Worm (Caenorhabditis elegans) whole organism, L2 larva: ENCODE measurements around the gene irld-40.

Experiments
- C34F6.9 ChIP-seq: fragments of 150-350 bp; optimal IDR thresholded peaks from 2 replicates; lab custom pipeline; 2014; ENCODE audit warnings: missing biosample characterization, missing genetic modification characterization
- R02D3.7 ChIP-seq: fragments of 150-350 bp; optimal IDR thresholded peaks from 2 replicates; lab custom pipeline; 2014; ENCODE audit warnings: missing biosample characterization, missing genetic modification characterization
- Y55F3AM.14 ChIP-seq: fragments of 200-800 bp; sonication (Bioruptor generic); optimal IDR thresholded peaks from 2 replicates; lab custom pipeline; 2018; ENCODE audit warnings: mild to moderate bottlenecking, missing genetic modification characterization, missing compliant biosample characterization
- ZK546.5 ChIP-seq: sonication (generic microtip); optimal IDR thresholded peaks from 2 replicates; lab custom pipeline; 2017; ENCODE audit warnings: missing biosample characterization, missing genetic modification characterization
- blmp-1 ChIP-seq: sonication (generic microtip); optimal IDR thresholded peaks from 2 replicates; lab custom pipeline; 2017; ENCODE audit warnings: missing genetic modification characterization, mild to moderate bottlenecking, missing compliant biosample characterization, antibody characterized with exemption, moderate library complexity; ENCODE audit not compliant: insufficient read depth
- ceh-82 ChIP-seq: fragments of 150-350 bp; optimal IDR thresholded peaks from 2 replicates; lab custom pipeline; 2014; ENCODE audit warnings: missing biosample characterization, missing genetic modification characterization
- crh-2 ChIP-seq: sonication (generic microtip); optimal IDR thresholded peaks from 2 replicates; lab custom pipeline; 2017; ENCODE audit warnings: missing biosample characterization, missing genetic modification characterization
- egl-27 ChIP-seq: sonication (generic microtip); optimal IDR thresholded peaks from 3 replicates; lab custom pipeline; 2017; ENCODE audit warnings: missing biosample characterization, missing genetic modification reagents, missing genetic modification characterization
- elt-1 ChIP-seq: fragments of 150-350 bp; optimal IDR thresholded peaks from 2 replicates; lab custom pipeline; 2014; ENCODE audit warnings: missing biosample characterization, missing genetic modification characterization
- fos-1 ChIP-seq: fragments of 150-350 bp; optimal IDR thresholded peaks from 2 replicates; lab custom pipeline; 2014; ENCODE audit warnings: missing biosample characterization, missing genetic modification characterization
- gmeb-1 ChIP-seq: fragments of 150-350 bp; optimal IDR thresholded peaks from 2 replicates; lab custom pipeline; 2014; ENCODE audit warnings: missing biosample characterization, missing genetic modification characterization
- lin-11 ChIP-seq: fragments of 150-350 bp; sonication (generic microtip); optimal IDR thresholded peaks from 2 replicates; lab custom pipeline; 2014; ENCODE audit warnings: missing biosample characterization, missing genetic modification characterization, inconsistent platforms, mixed read lengths
- lin-13 ChIP-seq: fragments of 150-350 bp; optimal IDR thresholded peaks from 2 replicates; lab custom pipeline; 2014; ENCODE audit warnings: missing biosample characterization, missing genetic modification reagents, missing genetic modification characterization
- lsy-2 ChIP-seq, 2 experiments: fragments of 150-350 bp in 1 of 2; sonication (generic microtip) in 1 of 2; optimal IDR thresholded peaks; 2 replicates each; lab custom pipeline; 2014 to 2017; ENCODE audit warnings: missing biosample characterization in 2 of 2, missing genetic modification characterization in 2 of 2
- mab-5 ChIP-seq: fragments of 150-350 bp; optimal IDR thresholded peaks from 2 replicates; lab custom pipeline; 2014; ENCODE audit warnings: missing biosample characterization, missing genetic modification characterization
- mdl-1 ChIP-seq, 2 experiments: fragments of 150-350 bp in 1 of 2; sonication (generic microtip) in 1 of 2; optimal IDR thresholded peaks; 2 replicates each; lab custom pipeline; 2017; ENCODE audit warnings: missing biosample characterization in 2 of 2, missing genetic modification characterization in 2 of 2
- nhr-11 ChIP-seq: fragments of 150-350 bp; optimal IDR thresholded peaks from 2 replicates; lab custom pipeline; 2014; ENCODE audit warnings: missing biosample characterization, missing genetic modification characterization
- nhr-12 ChIP-seq: fragments of 150-350 bp; optimal IDR thresholded peaks from 2 replicates; lab custom pipeline; 2014; ENCODE audit warnings: missing biosample characterization, missing genetic modification characterization
- nhr-129 ChIP-seq: fragments of 150-350 bp; optimal IDR thresholded peaks from 2 replicates; lab custom pipeline; 2014; ENCODE audit warnings: missing biosample characterization, missing genetic modification characterization
- nhr-21 ChIP-seq: fragments of 150-350 bp; optimal IDR thresholded peaks from 2 replicates; lab custom pipeline; 2014; ENCODE audit warnings: missing biosample characterization, missing genetic modification characterization
- nhr-23 ChIP-seq: fragments of 150-350 bp; optimal IDR thresholded peaks from 2 replicates; lab custom pipeline; 2014; ENCODE audit warnings: missing biosample characterization, missing genetic modification reagents, missing genetic modification characterization
- nhr-237 ChIP-seq: fragments of 150-350 bp; optimal IDR thresholded peaks from 2 replicates; lab custom pipeline; 2014; ENCODE audit warnings: missing biosample characterization, missing genetic modification characterization
- nhr-25 ChIP-seq: fragments of 150-350 bp; sonication (generic microtip); optimal IDR thresholded peaks from 3 replicates; lab custom pipeline; 2014; ENCODE audit warnings: missing biosample characterization, missing genetic modification characterization
- peb-1 ChIP-seq: fragments of 150-350 bp; optimal IDR thresholded peaks from 2 replicates; lab custom pipeline; 2014; ENCODE audit warnings: missing biosample characterization, missing genetic modification characterization
- sem-4 ChIP-seq: fragments of 150-350 bp; optimal IDR thresholded peaks from 2 replicates; lab custom pipeline; 2014; ENCODE audit warnings: missing biosample characterization, missing genetic modification reagents, missing genetic modification characterization
- skn-1 ChIP-seq: sonication (generic microtip); optimal IDR thresholded peaks from 2 replicates; lab custom pipeline; 2017; ENCODE audit warnings: missing biosample characterization, missing genetic modification characterization
- sma-3 ChIP-seq: sonication (generic microtip); optimal IDR thresholded peaks from 2 replicates; lab custom pipeline; 2016; ENCODE audit warnings: missing genetic modification reagents, missing genetic modification characterization, missing compliant biosample characterization
- sma-9 ChIP-seq, 2 experiments: fragments of 150-350 bp in 1 of 2; sonication (generic microtip) in 1 of 2; optimal IDR thresholded peaks; 2 replicates each; lab custom pipeline; 2014 to 2016; ENCODE audit warnings: missing genetic modification characterization in 2 of 2, mild to moderate bottlenecking in 1 of 2, missing biosample characterization in 1 of 2, missing compliant biosample characterization in 1 of 2, missing genetic modification reagents in 1 of 2, moderate library complexity in 1 of 2
- snpc-4 ChIP-seq: fragments of 150-350 bp; optimal IDR thresholded peaks from 2 replicates; lab custom pipeline; 2014; ENCODE audit warnings: missing biosample characterization, missing genetic modification characterization
- unc-39 ChIP-seq: fragments of 150-350 bp; optimal IDR thresholded peaks from 2 replicates; lab custom pipeline; 2014; ENCODE audit warnings: missing biosample characterization, missing genetic modification characterization
- unc-62 ChIP-seq: fragments of 150-350 bp; optimal IDR thresholded peaks from 2 replicates; lab custom pipeline; 2014; ENCODE audit warnings: missing biosample characterization, missing genetic modification reagents, missing genetic modification characterization
- zag-1 ChIP-seq: fragments of 150-350 bp; optimal IDR thresholded peaks from 2 replicates; lab custom pipeline; 2014; ENCODE audit warnings: missing biosample characterization, missing genetic modification characterization
- ztf-11 ChIP-seq: sonication (generic microtip); optimal IDR thresholded peaks from 2 replicates; lab custom pipeline; 2017; ENCODE audit warnings: missing biosample characterization, missing genetic modification characterization

Gene irld-40

DNA sequence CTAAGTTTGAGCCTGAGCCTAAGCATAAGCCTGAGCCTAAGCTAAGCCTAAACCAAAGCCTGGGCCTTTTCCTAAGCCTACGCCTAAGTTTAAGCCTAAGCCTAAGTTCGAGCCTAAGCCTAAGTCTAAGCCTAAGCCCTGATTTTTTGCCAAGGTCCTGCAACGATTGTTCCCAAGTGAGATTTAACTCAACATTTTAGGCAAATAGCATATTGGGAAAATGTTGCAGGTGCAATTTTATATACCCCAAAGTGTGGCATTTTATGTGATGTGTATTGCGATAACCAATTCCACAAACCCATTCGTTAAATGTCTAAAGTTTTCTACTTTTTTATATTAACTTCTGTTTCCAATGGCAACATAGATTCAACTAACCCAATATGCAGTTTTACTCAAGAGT, at the start of gene irld-40:
TSS of gene irld-40 (plus strand) at position 301 of the 400 bp plus-strand sequence.
- TF ChIP-seq R02D3.7 (tag; lab: Kevin White, UChicago) = no peak
- no peak for TF ChIP-seq Y55F3AM.14 (GFP tag; lab: Kevin White, UChicago)
- no peak for TF ChIP-seq sma-3 (GFP tag; lab: Kevin White, UChicago)
- no peak for TF ChIP-seq mab-5
- TF ChIP-seq ZK546.5 = no peak
- TF ChIP-seq nhr-237 (tag; lab: Kevin White, UChicago) = no peak
- TF ChIP-seq unc-62 (GFP tag; lab: Kevin White, UChicago) = no peak
- no peak for TF ChIP-seq nhr-12 (tag; lab: Kevin White, UChicago)
- TF ChIP-seq sem-4 (tag; lab: Kevin White, UChicago) = no peak
- no peak for TF ChIP-seq fos-1 (tag; lab: Kevin White, UChicago)
- TF ChIP-seq unc-39 = no peak
- no peak for TF ChIP-seq ceh-82
- TF ChIP-seq lin-11 (tag; lab: Kevin White, UChicago) = no peak
- TF ChIP-seq, all 48 proteins: peak for 0

DNA sequence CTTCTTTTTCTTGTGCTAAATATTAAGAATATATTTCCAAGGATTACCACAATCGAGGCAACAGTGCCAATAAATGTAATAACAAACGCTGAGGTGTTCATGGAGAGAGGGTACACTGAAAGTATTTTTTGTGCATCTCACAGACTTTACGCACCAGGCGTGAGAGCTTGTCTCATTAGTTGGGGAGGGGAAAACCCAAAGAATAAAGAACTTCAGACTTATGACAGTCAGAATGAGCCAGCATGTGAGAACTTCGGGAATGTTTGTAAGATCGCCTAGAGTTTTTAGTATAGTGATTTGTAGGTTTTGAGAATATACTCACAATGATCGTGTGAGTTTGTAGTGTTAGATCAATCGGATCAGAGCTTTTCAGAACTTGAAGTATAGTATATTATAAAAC, 47.6 kb upstream of the irld-40 start, which contains the start of gene srbc-41:
TSS of gene srbc-41 (minus strand) at position 101 of the 400 bp plus-strand sequence.
- TF ChIP-seq skn-1 (no peak), nhr-237 (tag; lab: Kevin White, UChicago) (no peak), crh-2 (tag; lab: Kevin White, UChicago) (no peak)
- TF ChIP-seq, all 48 proteins: peak for 0

DNA sequence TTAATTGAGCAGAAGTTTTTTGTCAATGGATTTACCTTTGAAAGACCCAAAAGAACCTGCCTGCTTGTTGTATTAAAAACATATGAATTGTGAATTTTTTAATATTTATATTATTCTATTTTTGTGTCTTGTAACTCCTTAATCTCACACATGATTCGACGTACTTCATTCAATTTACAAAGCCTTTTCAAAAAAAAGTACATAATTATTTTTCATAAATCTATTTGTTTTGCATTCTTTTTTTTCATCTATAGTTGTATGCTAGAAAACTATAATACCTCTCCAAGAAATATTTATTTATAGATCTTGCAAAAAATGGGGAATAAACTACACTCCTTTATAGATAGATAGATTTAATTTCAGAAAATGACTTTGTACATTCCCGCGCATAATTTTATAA, 43.6 kb upstream of the irld-40 start, which contains the start of gene nhr-179:
TSS of gene nhr-179 (minus strand) at position 101 of the 400 bp plus-strand sequence.
- TF ChIP-seq lsy-2 (tag; optimal IDR thresholded peaks at IDR 0.05; lab: Kevin White, UChicago) (no peak), ztf-11 (tag; lab: Kevin White, UChicago) (no peak), nhr-11 (tag; lab: Kevin White, UChicago) (no peak), skn-1 (no peak), nhr-23 (no peak), snpc-4 (tag; lab: Kevin White, UChicago) (no peak), elt-1 (tag; lab: Kevin White, UChicago) (no peak), crh-2 (tag; lab: Kevin White, UChicago) (no peak), nhr-21 (tag; lab: Kevin White, UChicago) (no peak), nhr-25 (tag; lab: Kevin White, UChicago) (no peak), R02D3.7 (tag; lab: Kevin White, UChicago) (no peak), nhr-129 (tag; lab: Kevin White, UChicago) (no peak)

DNA sequence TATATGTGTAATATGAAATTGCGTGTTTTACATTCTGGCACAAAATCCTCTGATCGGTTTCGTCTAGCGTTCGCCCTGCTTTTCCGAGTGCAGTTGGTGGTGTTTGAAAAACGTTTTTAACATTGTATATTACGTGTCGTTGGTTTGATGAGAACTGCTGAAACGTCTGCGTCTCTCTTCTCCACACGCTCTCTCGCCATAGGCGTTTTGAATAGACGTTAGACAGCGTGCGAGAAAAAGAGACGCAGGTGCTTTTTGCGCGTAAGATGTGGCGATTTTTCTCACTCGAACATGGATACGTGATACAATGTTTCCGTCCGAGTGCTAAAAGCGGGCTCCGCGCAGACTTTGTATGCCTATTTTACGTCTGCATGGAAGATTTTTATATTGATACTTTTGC, 41.8 kb upstream of the irld-40 start:
- no peak for TF ChIP-seq fos-1 (tag; lab: Kevin White, UChicago)
- no peak for TF ChIP-seq blmp-1
- no peak for TF ChIP-seq sem-4 (tag; lab: Kevin White, UChicago)
- TF ChIP-seq zag-1 (tag; lab: Kevin White, UChicago) = no peak
- TF ChIP-seq unc-62 (GFP tag; lab: Kevin White, UChicago) = no peak
- no peak for TF ChIP-seq peb-1 (tag; lab: Kevin White, UChicago)
- TF ChIP-seq gmeb-1 = no peak
- TF ChIP-seq mdl-1 (tag; optimal IDR thresholded peaks at IDR 0.05; lab: Kevin White, UChicago) = no peak
- TF ChIP-seq, all 48 proteins: peak for 0

DNA sequence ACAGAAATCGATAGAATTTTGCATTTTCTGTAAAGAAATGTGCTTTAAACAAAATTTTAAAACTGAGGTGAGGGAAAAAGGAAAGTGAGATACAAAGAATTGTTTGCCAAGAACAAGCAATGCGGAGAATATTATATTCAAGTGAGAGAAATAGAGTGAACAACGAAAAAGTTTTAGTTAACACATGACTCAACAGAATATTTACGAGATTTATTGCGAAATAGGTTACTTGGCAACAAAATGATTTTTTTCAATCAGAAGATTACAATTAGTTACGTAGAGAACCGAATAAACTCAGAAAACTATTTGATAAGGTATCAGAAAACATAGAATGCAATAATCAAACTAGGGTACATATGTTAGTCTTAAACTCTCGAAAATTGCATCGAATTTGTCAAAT, 40.9 kb upstream of the irld-40 start, which contains the start of gene nhr-117:
TSS of gene nhr-117 (minus strand) at position 27 of the 400 bp plus-strand sequence.
- TF ChIP-seq nhr-129 (tag; lab: Kevin White, UChicago) (peak; percentile 27), gmeb-1 (peak; percentile 5), sma-3 (GFP tag; lab: Kevin White, UChicago) (no peak), C34F6.9 (tag; lab: Kevin White, UChicago) (peak; percentile 53)
- TF ChIP-seq, all 48 proteins: peak for 3

DNA sequence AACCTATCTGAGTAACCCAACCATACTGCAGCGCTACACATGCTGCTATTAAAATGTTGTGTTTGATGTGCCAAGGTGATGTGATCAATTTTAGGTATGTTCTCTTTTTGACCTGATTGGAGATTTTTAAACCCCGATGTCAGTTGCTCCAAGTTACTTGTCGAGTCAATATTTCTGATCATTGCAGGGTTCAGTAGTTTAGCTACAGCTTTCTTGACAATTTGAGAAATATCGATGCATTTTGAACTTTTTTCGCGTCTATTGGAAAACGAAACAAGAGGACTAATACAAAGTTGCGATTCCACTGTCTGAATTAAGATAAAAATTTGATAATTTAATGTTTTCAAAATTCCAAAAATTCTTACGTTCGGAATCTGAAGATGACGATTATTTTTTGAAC, 38.9 kb upstream of the irld-40 start:
- no peak for TF ChIP-seq crh-2 (tag; lab: Kevin White, UChicago)
- no peak for TF ChIP-seq unc-39
- no peak for TF ChIP-seq lin-13 (GFP tag; lab: Kevin White, UChicago)
- no peak for TF ChIP-seq sma-9 (GFP tag; optimal IDR thresholded peaks at IDR 0.05; lab: Kevin White, UChicago)
- no peak for TF ChIP-seq sma-9 (tag; optimal IDR thresholded peaks at IDR 0.05; lab: Kevin White, UChicago)
- no peak for TF ChIP-seq egl-27 (tag; lab: Kevin White, UChicago)
- no peak for TF ChIP-seq fos-1 (tag; lab: Kevin White, UChicago)
- TF ChIP-seq, all 48 proteins: peak for 0
